Worm (Caenorhabditis elegans) whole organism, young adult: ENCODE measurements around the gene lgc-45.

Source experiments
- B0261.1 ChIP-seq: sonication (generic microtip); optimal IDR thresholded peaks from 2 replicates; lab custom pipeline; 2016; ENCODE audit warnings: mild to moderate bottlenecking, missing genetic modification characterization, moderate library complexity, missing compliant biosample characterization
- D2030.7 ChIP-seq: fragments of 200-800 bp; sonication (Bioruptor generic); IDR thresholded peaks from 2 replicates; pipeline ENCODE4 v1.3.6; 2022; ENCODE audit warnings: missing genetic modification reagents, missing genetic modification characterization, missing compliant biosample characterization
- F10E7.11 ChIP-seq: sonication (generic microtip); optimal IDR thresholded peaks from 2 replicates; lab custom pipeline; 2017; ENCODE audit warnings: mild to moderate bottlenecking, missing genetic modification characterization, moderate library complexity, missing compliant biosample characterization
- F23B12.7 ChIP-seq: sonication (generic microtip); optimal IDR thresholded peaks from 2 replicates; lab custom pipeline; 2017; ENCODE audit warnings: missing genetic modification characterization, mild to moderate bottlenecking, missing compliant biosample characterization, antibody characterized with exemption, moderate library complexity; ENCODE audit not compliant: insufficient read depth
- F33H1.4 ChIP-seq: fragments of 200-800 bp; sonication (Bioruptor generic); IDR thresholded peaks from 2 replicates; pipeline ENCODE4 v1.3.6; 2022; ENCODE audit warnings: missing genetic modification reagents, missing genetic modification characterization, missing compliant biosample characterization
- F39B2.1 ChIP-seq: fragments of 200-800 bp; sonication (Bioruptor generic); IDR thresholded peaks from 2 replicates; pipeline ENCODE4 v1.3.6; 2022; ENCODE audit warnings: missing genetic modification reagents, missing genetic modification characterization, missing compliant biosample characterization
- F55B11.4 ChIP-seq: sonication (generic microtip); optimal IDR thresholded peaks from 2 replicates; lab custom pipeline; 2016; ENCODE audit warnings: missing compliant biosample characterization, missing genetic modification characterization, borderline replicate concordance; ENCODE audit not compliant: insufficient read depth
- F57A8.1 ChIP-seq: fragments of 200-800 bp; sonication (Bioruptor generic); optimal IDR thresholded peaks from 2 replicates; lab custom pipeline; 2018; ENCODE audit warnings: mild to moderate bottlenecking, missing genetic modification characterization, moderate library complexity, missing compliant biosample characterization
- F57C9.4 ChIP-seq: sonication (generic microtip); optimal IDR thresholded peaks from 2 replicates; lab custom pipeline; 2017; ENCODE audit warnings: mild to moderate bottlenecking, missing genetic modification characterization, missing compliant biosample characterization
- T07F8.4 ChIP-seq: sonication (generic microtip); optimal IDR thresholded peaks from 2 replicates; lab custom pipeline; 2016; ENCODE audit warnings: mild to moderate bottlenecking, missing genetic modification characterization, moderate library complexity, missing compliant biosample characterization
- Y67H2A.10 ChIP-seq: fragments of 200-800 bp; sonication (Bioruptor generic); conservative IDR thresholded peaks from 2 replicates; pipeline ENCODE4 v1.3.6; 2022; ENCODE audit warnings: missing genetic modification reagents, missing genetic modification characterization, missing compliant biosample characterization
- ZK185.1 ChIP-seq: sonication (generic microtip); optimal IDR thresholded peaks from 2 replicates; lab custom pipeline; 2016; ENCODE audit warnings: mild to moderate bottlenecking, missing genetic modification characterization, missing compliant biosample characterization; ENCODE audit not compliant: poor library complexity, severe bottlenecking
- akir-1 ChIP-seq: fragments of 200-800 bp; sonication (Bioruptor generic); optimal IDR thresholded peaks from 2 replicates; lab custom pipeline; 2018; ENCODE audit warnings: mild to moderate bottlenecking, missing genetic modification characterization, moderate library complexity, missing compliant biosample characterization
- ama-1 ChIP-seq, 3 experiments: fragments of 150-350 bp in 1 of 3; sonication (generic microtip) in 2 of 3; optimal IDR thresholded peaks; 2 replicates each; lab custom pipeline; 2014 to 2018; ENCODE audit warnings: missing biosample characterization in 2 of 3, missing genetic modification characterization in 2 of 3, missing genetic modification reagents in 2 of 3
- bed-1 ChIP-seq: fragments of 200-800 bp; sonication (Bioruptor generic); IDR thresholded peaks from 2 replicates; pipeline ENCODE4 v1.3.6; 2022; ENCODE audit warnings: missing genetic modification reagents, missing genetic modification characterization, missing compliant biosample characterization
- bed-2 ChIP-seq: fragments of 200-800 bp; sonication (Bioruptor generic); IDR thresholded peaks from 2 replicates; pipeline ENCODE4 v1.3.6; 2022; ENCODE audit warnings: missing genetic modification reagents, missing genetic modification characterization, missing compliant biosample characterization
- cebp-1 ChIP-seq, 2 experiments: fragments of 200-800 bp in 1 of 2; sonication (Bioruptor generic) in 1 of 2; sonication (generic microtip) in 1 of 2; IDR thresholded peaks in 1 of 2; optimal IDR thresholded peaks in 1 of 2; 2 replicates each; pipeline versions ENCODE4 v1.3.6 to Lab custom; 2017 to 2022; ENCODE audit warnings: missing compliant biosample characterization in 2 of 2, missing genetic modification characterization in 2 of 2, mild to moderate bottlenecking in 1 of 2, missing genetic modification reagents in 1 of 2, moderate library complexity in 1 of 2
- ceh-100 ChIP-seq: fragments of 200-800 bp; sonication (Bioruptor generic); IDR thresholded peaks from 2 replicates; pipeline ENCODE4 v1.3.6; 2022; ENCODE audit warnings: missing genetic modification reagents, missing genetic modification characterization, missing compliant biosample characterization
- ceh-79 ChIP-seq: sonication (generic microtip); optimal IDR thresholded peaks from 2 replicates; lab custom pipeline; 2017; ENCODE audit warnings: mild to moderate bottlenecking, missing genetic modification characterization, missing compliant biosample characterization
- chd-7 ChIP-seq: sonication (generic microtip); optimal IDR thresholded peaks from 2 replicates; lab custom pipeline; 2016; ENCODE audit warnings: mild to moderate bottlenecking, missing genetic modification characterization, moderate library complexity, missing compliant biosample characterization
- dpl-1 ChIP-seq: fragments of 150-350 bp; optimal IDR thresholded peaks from 2 replicates; lab custom pipeline; 2014; ENCODE audit warnings: missing biosample characterization, missing genetic modification reagents, missing genetic modification characterization
- egl-44 ChIP-seq: fragments of 200-800 bp; sonication (Bioruptor generic); IDR thresholded peaks from 2 replicates; pipeline ENCODE4 v1.3.6; 2022; ENCODE audit warnings: missing genetic modification reagents, missing genetic modification characterization, missing compliant biosample characterization
- ets-4 ChIP-seq: fragments of 200-800 bp; sonication (Bioruptor generic); optimal IDR thresholded peaks from 2 replicates; lab custom pipeline; 2018; ENCODE audit warnings: mild to moderate bottlenecking, missing genetic modification characterization, missing compliant biosample characterization
- him-1 ChIP-seq: sonication (generic microtip); optimal IDR thresholded peaks from 2 replicates; lab custom pipeline; 2016; ENCODE audit warnings: missing genotype, missing genetic modification reagents, missing genetic modification characterization, missing compliant biosample characterization
- hmg-20 ChIP-seq: fragments of 200-800 bp; sonication (Bioruptor generic); IDR thresholded peaks from 2 replicates; pipeline ENCODE4 v1.3.6; 2022; ENCODE audit warnings: missing genetic modification reagents, missing genetic modification characterization, missing compliant biosample characterization
- lag-1 ChIP-seq: fragments of 200-800 bp; sonication (Bioruptor generic); IDR thresholded peaks from 2 replicates; pipeline ENCODE4 v1.3.6; 2022; ENCODE audit warnings: missing genetic modification reagents, missing genetic modification characterization, missing compliant biosample characterization
- let-526 ChIP-seq: fragments of 200-800 bp; sonication (Bioruptor generic); IDR thresholded peaks from 2 replicates; pipeline ENCODE4 v1.3.6; 2022; ENCODE audit warnings: missing genetic modification reagents, missing genetic modification characterization, missing compliant biosample characterization
- let-607 ChIP-seq, 2 experiments: fragments of 200-800 bp in 1 of 2; sonication (Bioruptor generic) in 1 of 2; sonication (generic microtip) in 1 of 2; optimal IDR thresholded peaks; 2 replicates each; lab custom pipeline; 2016 to 2018; ENCODE audit warnings: mild to moderate bottlenecking in 2 of 2, missing compliant biosample characterization in 2 of 2, missing genetic modification characterization in 2 of 2, moderate library complexity in 2 of 2, missing genotype in 1 of 2
- lin-26 ChIP-seq: fragments of 200-800 bp; sonication (Bioruptor generic); IDR thresholded peaks from 2 replicates; pipeline ENCODE4 v1.3.6; 2022; ENCODE audit warnings: missing genetic modification reagents, missing genetic modification characterization, missing compliant biosample characterization
- lin-35 ChIP-seq, 3 experiments: fragments of 150-350 bp in 2 of 3; sonication (generic microtip) in 1 of 3; optimal IDR thresholded peaks; 2 replicates each; lab custom pipeline; 2014 to 2018; ENCODE audit warnings: missing biosample characterization in 3 of 3, missing genetic modification characterization in 3 of 3, missing genetic modification reagents in 3 of 3
- lin-54 ChIP-seq: fragments of 200-800 bp; sonication (Bioruptor generic); optimal IDR thresholded peaks from 2 replicates; lab custom pipeline; 2018; ENCODE audit warnings: mild to moderate bottlenecking, missing genetic modification characterization, missing compliant biosample characterization
- madf-10 ChIP-seq: sonication (generic microtip); optimal IDR thresholded peaks from 2 replicates; lab custom pipeline; 2016; ENCODE audit warnings: mild to moderate bottlenecking, missing genetic modification characterization, missing compliant biosample characterization
- madf-6 ChIP-seq: fragments of 200-800 bp; sonication (Bioruptor generic); IDR thresholded peaks from 2 replicates; pipeline ENCODE4 v1.3.6; 2022; ENCODE audit warnings: missing genetic modification reagents, missing genetic modification characterization, missing compliant biosample characterization
- mes-4 ChIP-seq: sonication (generic microtip); optimal IDR thresholded peaks from 2 replicates; lab custom pipeline; 2016; ENCODE audit warnings: missing genotype, missing genetic modification characterization, missing compliant biosample characterization
- mxl-1 ChIP-seq: sonication (generic microtip); optimal IDR thresholded peaks from 2 replicates; lab custom pipeline; 2016; ENCODE audit warnings: missing genetic modification characterization, missing compliant biosample characterization
- nhr-80 ChIP-seq: sonication (generic microtip); optimal IDR thresholded peaks from 2 replicates; lab custom pipeline; 2016; ENCODE audit warnings: missing genetic modification characterization, missing compliant biosample characterization
- nhr-90 ChIP-seq: sonication (generic microtip); optimal IDR thresholded peaks from 2 replicates; lab custom pipeline; 2016; ENCODE audit warnings: missing genotype, mild to moderate bottlenecking, missing genetic modification characterization, missing compliant biosample characterization
- repo-1 ChIP-seq: sonication (generic microtip); optimal IDR thresholded peaks from 2 replicates; lab custom pipeline; 2017; ENCODE audit warnings: mild to moderate bottlenecking, missing genetic modification characterization, missing compliant biosample characterization
- sdz-38 ChIP-seq: sonication (generic microtip); optimal IDR thresholded peaks from 2 replicates; lab custom pipeline; 2016; ENCODE audit warnings: missing genotype, missing genetic modification characterization, missing compliant biosample characterization
- somi-1 ChIP-seq: fragments of 200-800 bp; sonication (Bioruptor generic); optimal IDR thresholded peaks from 2 replicates; lab custom pipeline; 2018; ENCODE audit warnings: mild to moderate bottlenecking, missing genetic modification characterization, missing compliant biosample characterization
- tlf-1 ChIP-seq: fragments of 200-800 bp; sonication (Bioruptor generic); optimal IDR thresholded peaks from 2 replicates; lab custom pipeline; 2018; ENCODE audit warnings: mild to moderate bottlenecking, missing genetic modification characterization, missing compliant biosample characterization
- unc-130 ChIP-seq: sonication (generic microtip); optimal IDR thresholded peaks from 2 replicates; lab custom pipeline; 2016; ENCODE audit warnings: missing genetic modification reagents, missing genetic modification characterization, missing compliant biosample characterization
- zim-3 ChIP-seq: sonication (generic microtip); optimal IDR thresholded peaks from 2 replicates; lab custom pipeline; 2017; ENCODE audit warnings: mild to moderate bottlenecking, missing genetic modification characterization, moderate library complexity, missing compliant biosample characterization
- ztf-22 ChIP-seq: fragments of 200-800 bp; sonication (Bioruptor generic); optimal IDR thresholded peaks from 2 replicates; lab custom pipeline; 2018; ENCODE audit warnings: mild to moderate bottlenecking, missing genetic modification characterization, moderate library complexity, missing compliant biosample characterization
- ztf-3 ChIP-seq: fragments of 200-800 bp; sonication (Bioruptor generic); optimal IDR thresholded peaks from 2 replicates; lab custom pipeline; 2018; ENCODE audit warnings: mild to moderate bottlenecking, missing genetic modification characterization, missing compliant biosample characterization
- ztf-6 ChIP-seq: fragments of 200-800 bp; sonication (Bioruptor generic); IDR thresholded peaks from 2 replicates; pipeline ENCODE4 v1.3.6; 2022; ENCODE audit warnings: missing genetic modification reagents, missing genetic modification characterization, missing compliant biosample characterization

Gene lgc-45

DNA sequence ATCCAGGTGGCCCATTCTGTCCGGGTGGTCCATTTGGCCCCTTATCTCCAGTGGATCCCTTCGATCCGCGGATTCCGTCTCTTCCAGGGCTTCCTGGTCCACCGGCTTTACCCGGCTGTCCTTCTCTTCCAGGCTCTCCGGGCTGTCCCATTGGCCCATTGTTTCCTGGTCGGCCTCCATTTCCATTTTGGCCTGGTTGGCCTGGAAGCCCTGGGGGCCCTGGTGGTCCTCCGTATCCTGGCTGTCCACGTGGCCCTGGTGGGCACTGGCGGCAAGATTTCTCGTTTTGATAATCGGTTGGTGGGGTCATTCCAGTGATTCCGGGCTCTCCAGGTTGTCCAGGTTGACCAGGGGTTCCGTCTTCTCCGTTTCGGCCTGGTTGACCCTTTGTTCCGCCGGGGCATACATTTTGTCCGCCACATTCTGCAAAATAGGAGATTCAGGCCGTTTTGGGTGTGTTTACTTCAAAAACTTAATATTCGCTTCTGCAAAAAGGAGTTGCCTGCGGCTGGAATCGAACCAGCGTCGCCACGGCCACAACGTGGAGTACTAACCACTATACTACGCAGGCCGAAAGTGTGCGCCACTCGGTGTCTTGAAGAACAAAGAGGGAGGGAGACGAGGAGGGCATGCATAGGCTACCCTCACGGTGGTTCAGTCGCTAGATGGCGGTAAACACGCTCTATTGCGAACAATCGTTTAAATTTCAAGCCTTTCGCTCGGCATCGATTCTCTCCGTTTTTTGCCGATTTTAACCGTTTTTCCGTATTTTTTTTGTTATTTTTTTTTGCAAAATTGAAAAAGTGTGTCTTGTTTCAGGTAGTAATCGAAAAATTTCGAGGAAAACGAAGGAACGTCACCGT, 36.1 kb upstream of the lgc-45 start, which contains the start of gene W09G10.9 (continued):
- TF ChIP-seq F57A8.1 (no peak), unc-130 (GFP tag; lab: Kevin White, UChicago) (no peak), cebp-1 (GFP tag; IDR thresholded peaks at IDR 0.05; lab: Robert Waterston, UW) (no peak), cebp-1 (tag; optimal IDR thresholded peaks at IDR 0.05; lab: Kevin White, UChicago) (peak; percentile 65), akir-1 (GFP tag; lab: Kevin White, UChicago) (no peak), chd-7 (tag; lab: Kevin White, UChicago) (peak; percentile 14), egl-44 (GFP tag; lab: Robert Waterston, UW) (peak; percentile 81), lin-26 (GFP tag; lab: Robert Waterston, UW) (peak; percentile 81), zim-3 (tag; lab: Kevin White, UChicago) (no peak), ZK185.1 (tag; lab: Kevin White, UChicago) (peak; percentile 71), somi-1 (no peak), ceh-79 (tag; lab: Kevin White, UChicago) (no peak), nhr-80 (tag; lab: Kevin White, UChicago) (peak; percentile 12), tlf-1 (GFP tag; lab: Kevin White, UChicago) (no peak), ets-4 (GFP tag; lab: Kevin White, UChicago) (no peak), T07F8.4 (tag; lab: Kevin White, UChicago) (no peak), F10E7.11 (tag; lab: Kevin White, UChicago) (no peak), bed-1 (GFP tag; lab: Robert Waterston, UW) (no peak), F33H1.4 (GFP tag; lab: Robert Waterston, UW) (peak; percentile 61), dpl-1 (no peak), ama-1 (optimal IDR thresholded peaks at IDR 0.05; lab: Kevin White, UChicago) (no peak), ama-1 (GFP tag; optimal IDR thresholded peaks at IDR 0.05; lab: Kevin White, UChicago) (peak in 1 of 2 experiments; percentile 44), lin-35 (GFP tag; optimal IDR thresholded peaks at IDR 0.05; lab: Kevin White, UChicago) (no peak), nhr-90 (peak; percentile 44), mes-4 (tag; lab: Kevin White, UChicago) (no peak), sdz-38 (no peak), F23B12.7 (tag; lab: Kevin White, UChicago) (peak; percentile 57), lin-54 (peak; percentile 45), repo-1 (tag; lab: Kevin White, UChicago) (no peak), ztf-6 (GFP tag; lab: Robert Waterston, UW) (0 out of 2 replicates have a peak, but pooled peaks have one; percentile 56), F39B2.1 (GFP tag; lab: Robert Waterston, UW) (no peak), lag-1 (GFP tag; lab: Robert Waterston, UW) (no peak), hmg-20 (GFP tag; lab: Robert Waterston, UW) (peak; percentile 76; the same call in 1 of the 2 replicates), madf-6 (peak; percentile 73), let-526 (GFP tag; lab: Robert Waterston, UW) (peak; percentile 58; the same call in 1 of the 2 replicates), ceh-100 (GFP tag; lab: Robert Waterston, UW) (peak; percentile 70), F55B11.4 (no peak), D2030.7 (GFP tag; lab: Robert Waterston, UW) (peak; percentile 89), madf-10 (tag; lab: Kevin White, UChicago) (peak; percentile 44), bed-2 (no peak), him-1 (no peak), mxl-1 (no peak), let-607 (tag; optimal IDR thresholded peaks at IDR 0.05; lab: Kevin White, UChicago) (no peak), ztf-3 (GFP tag; lab: Kevin White, UChicago) (no peak), ztf-22 (no peak), Y67H2A.10 (GFP tag; lab: Robert Waterston, UW) (no peak), B0261.1 (tag; lab: Kevin White, UChicago) (peak; percentile 84), F57C9.4 (no peak)
